Fruit fly (Drosophila melanogaster): Measurements from ENCODE around the gene Eip75B.

- no peak for TF ChIP-seq CTCF (optimal IDR thresholded peaks at IDR 0.05)
- TF ChIP-seq CG8478 (optimal IDR thresholded peaks at IDR 0.05), result no peak
Measured at dm6 chr3L:18011715-18012512, 52.6 kb downstream of the Eip75B start.
